Worm (Caenorhabditis elegans) whole organism, midembryonic: ENCODE results near the gene F38H4.3.

ENCODE experiments used
- T22C8.4 ChIP-seq: fragments of 200-800 bp; sonication (Bioruptor generic); IDR thresholded peaks from 2 replicates; pipeline ENCODE4 v1.3.6; 2022; ENCODE audit warnings: missing genetic modification characterization, missing compliant biosample characterization
- cog-1 ChIP-seq: sonication (generic microtip); optimal IDR thresholded peaks from 2 replicates; lab custom pipeline; 2016; ENCODE audit warnings: missing genetic modification characterization, missing compliant biosample characterization
- flt-1 ChIP-seq: fragments of 200-800 bp; sonication (Bioruptor generic); IDR thresholded peaks from 2 replicates; pipeline ENCODE4 v1.3.6; 2022; ENCODE audit warnings: missing genetic modification characterization, missing compliant biosample characterization
- klf-2 ChIP-seq: fragments of 200-800 bp; sonication (Bioruptor generic); conservative IDR thresholded peaks from 2 replicates; pipeline ENCODE4 v1.3.6; 2022; ENCODE audit warnings: missing genetic modification reagents, missing genetic modification characterization, missing compliant biosample characterization
- med-1 ChIP-seq: sonication (generic microtip); optimal IDR thresholded peaks from 2 replicates; lab custom pipeline; 2017; ENCODE audit warnings: missing genetic modification characterization, mild to moderate bottlenecking, missing compliant biosample characterization, antibody characterized with exemption, missing genetic modification reagents; ENCODE audit not compliant: insufficient read depth
- ref-1 ChIP-seq: fragments of 200-800 bp; sonication (Bioruptor generic); conservative IDR thresholded peaks from 2 replicates; pipeline ENCODE4 v1.3.6; 2022; ENCODE audit warnings: missing genetic modification reagents, missing genetic modification characterization, missing compliant biosample characterization
- tab-1 ChIP-seq: fragments of 200-800 bp; sonication (Bioruptor generic); IDR thresholded peaks from 2 replicates; pipeline ENCODE4 v1.3.6; 2022; ENCODE audit warnings: missing genetic modification characterization, missing compliant biosample characterization
- ztf-23 ChIP-seq: fragments of 200-800 bp; sonication (Bioruptor generic); IDR thresholded peaks from 2 replicates; pipeline ENCODE4 v1.3.6; 2022; ENCODE audit warnings: missing genetic modification reagents, missing genetic modification characterization, missing compliant biosample characterization
- ztf-29 ChIP-seq: fragments of 200-800 bp; sonication (Bioruptor generic); IDR thresholded peaks from 2 replicates; pipeline ENCODE4 v1.3.6; 2022; ENCODE audit warnings: missing genetic modification reagents, missing genetic modification characterization, missing compliant biosample characterization

The F38H4.3 gene

ce11 chrIV:11892545-11892944, 50.3 kb downstream of the F38H4.3 start:
- no peak for TF ChIP-seq ztf-23 (GFP tag; lab: Robert Waterston, UW)
- TF ChIP-seq ztf-29 = no peak
- no peak for TF ChIP-seq T22C8.4 (GFP tag; lab: Robert Waterston, UW)
- TF ChIP-seq flt-1 (GFP tag; lab: Robert Waterston, UW) = no peak
- TF ChIP-seq tab-1 (GFP tag; lab: Robert Waterston, UW) = no peak
- TF ChIP-seq klf-2 (GFP tag; lab: Robert Waterston, UW) = no peak
- TF ChIP-seq ref-1 (GFP tag; lab: Robert Waterston, UW) = no peak
- TF ChIP-seq med-1 = no peak
- TF ChIP-seq cog-1 (tag; lab: Kevin White, UChicago) = no peak

ce11 chrIV:11893336-11893735, 51.1 kb downstream of the F38H4.3 start:
- TF ChIP-seq T22C8.4 (GFP tag; lab: Robert Waterston, UW) = no peak
- TF ChIP-seq klf-2 (GFP tag; lab: Robert Waterston, UW) = no peak
- TF ChIP-seq cog-1 (tag; lab: Kevin White, UChicago) = no peak
- TF ChIP-seq ref-1 (GFP tag; lab: Robert Waterston, UW) = no peak
- TF ChIP-seq med-1 = no peak
- no peak for TF ChIP-seq tab-1 (GFP tag; lab: Robert Waterston, UW)
- TF ChIP-seq ztf-23 (GFP tag; lab: Robert Waterston, UW) = no peak
- TF ChIP-seq ztf-29 = no peak
- no peak for TF ChIP-seq flt-1 (GFP tag; lab: Robert Waterston, UW)
